Worm (Caenorhabditis elegans) whole organism, L4 larva: ENCODE data around the gene tomm-22.

Experiments
- D1046.2 ChIP-seq: fragments of 200-800 bp; sonication (Bioruptor generic); IDR thresholded peaks from 2 replicates; pipeline ENCODE4 v1.3.6; 2022; ENCODE audit warnings: missing genetic modification characterization, missing compliant biosample characterization
- F26F4.8 ChIP-seq: fragments of 200-800 bp; sonication (Bioruptor generic); conservative IDR thresholded peaks from 2 replicates; pipeline ENCODE4 v1.3.6; 2022; ENCODE audit warnings: missing genetic modification characterization, missing compliant biosample characterization
- F37D6.2 ChIP-seq: sonication (generic microtip); optimal IDR thresholded peaks from 2 replicates; lab custom pipeline; 2016; ENCODE audit warnings: mild to moderate bottlenecking, missing genetic modification characterization, missing compliant biosample characterization
- F49E8.2 ChIP-seq: sonication (generic microtip); optimal IDR thresholded peaks from 2 replicates; lab custom pipeline; 2016; ENCODE audit warnings: missing compliant biosample characterization, mild to moderate bottlenecking, missing genetic modification characterization, borderline replicate concordance
- T20F7.1 ChIP-seq: fragments of 200-800 bp; sonication (Bioruptor generic); optimal IDR thresholded peaks from 2 replicates; lab custom pipeline; 2018; ENCODE audit warnings: mild to moderate bottlenecking, missing genetic modification characterization, missing compliant biosample characterization
- T26A8.4 ChIP-seq: fragments of 200-800 bp; sonication (Bioruptor generic); IDR thresholded peaks from 2 replicates; pipeline ENCODE4 v1.3.6; 2022; ENCODE audit warnings: missing genetic modification characterization, missing compliant biosample characterization
- Y48G9A.11 ChIP-seq: fragments of 200-800 bp; sonication (Bioruptor generic); IDR thresholded peaks from 2 replicates; pipeline ENCODE4 v1.3.6; 2022; ENCODE audit warnings: missing genetic modification reagents, missing genetic modification characterization, missing compliant biosample characterization
- ZK337.2 ChIP-seq: fragments of 200-800 bp; sonication (Bioruptor generic); IDR thresholded peaks from 2 replicates; pipeline ENCODE4 v1.3.6; 2022; ENCODE audit warnings: missing genetic modification reagents, missing genetic modification characterization, missing compliant biosample characterization
- aha-1 ChIP-seq: fragments of 150-350 bp; peaks from one replicate; lab custom pipeline; 2014; ENCODE audit warnings: missing biosample characterization, missing genetic modification characterization
- ama-1 ChIP-seq: fragments of 150-350 bp; optimal IDR thresholded peaks from 2 replicates; lab custom pipeline; 2014; ENCODE audit warnings: inconsistent platforms, mixed read lengths
- ceh-28 ChIP-seq: fragments of 150-350 bp; optimal IDR thresholded peaks from 2 replicates; lab custom pipeline; 2014; ENCODE audit warnings: missing biosample characterization, missing genetic modification reagents, missing genetic modification characterization
- ceh-32 ChIP-seq: sonication (generic microtip); optimal IDR thresholded peaks from 2 replicates; lab custom pipeline; 2016; ENCODE audit warnings: mild to moderate bottlenecking, missing genetic modification characterization, missing compliant biosample characterization; ENCODE audit not compliant: poor library complexity
- ces-1 ChIP-seq: fragments of 150-350 bp; sonication (generic microtip); optimal IDR thresholded peaks from 4 replicates; lab custom pipeline; 2014; ENCODE audit warnings: missing biosample characterization, missing genetic modification reagents, missing genetic modification characterization
- cey-2 ChIP-seq: sonication (generic microtip); optimal IDR thresholded peaks from 3 replicates; lab custom pipeline; 2017; ENCODE audit warnings: missing genetic modification characterization, mild to moderate bottlenecking, missing compliant biosample characterization, antibody characterized with exemption, borderline replicate concordance; ENCODE audit not compliant: insufficient read depth
- daf-19 ChIP-seq: fragments of 200-800 bp; sonication (Bioruptor generic); conservative IDR thresholded peaks from 2 replicates; pipeline ENCODE4 v1.3.6; 2022; ENCODE audit warnings: missing genetic modification characterization, missing compliant biosample characterization
- daf-8 ChIP-seq: fragments of 200-800 bp; sonication (Bioruptor generic); IDR thresholded peaks from 2 replicates; pipeline ENCODE4 v1.3.6; 2022; ENCODE audit warnings: missing genetic modification characterization, missing compliant biosample characterization
- dmd-8 ChIP-seq: fragments of 200-800 bp; sonication (Bioruptor generic); IDR thresholded peaks from 2 replicates; pipeline ENCODE4 v1.3.6; 2022; ENCODE audit warnings: missing genetic modification characterization, missing compliant biosample characterization
- dpl-1 ChIP-seq: fragments of 150-350 bp; optimal IDR thresholded peaks from 2 replicates; lab custom pipeline; 2014; ENCODE audit warnings: missing biosample characterization, missing genetic modification reagents, missing genetic modification characterization
- egl-43 ChIP-seq: fragments of 200-800 bp; sonication (Bioruptor generic); IDR thresholded peaks from 2 replicates; pipeline ENCODE4 v1.3.6; 2022; ENCODE audit warnings: missing genetic modification reagents, missing genetic modification characterization, missing compliant biosample characterization
- fkh-10 ChIP-seq: fragments of 150-350 bp; optimal IDR thresholded peaks from 2 replicates; lab custom pipeline; 2014; ENCODE audit warnings: missing biosample characterization, missing genetic modification reagents, missing genetic modification characterization
- lin-1 ChIP-seq: fragments of 200-800 bp; sonication (Bioruptor generic); IDR thresholded peaks from 2 replicates; pipeline ENCODE4 v1.3.6; 2022; ENCODE audit warnings: missing genetic modification reagents, missing genetic modification characterization, missing compliant biosample characterization
- lin-13 ChIP-seq: fragments of 150-350 bp; optimal IDR thresholded peaks from 2 replicates; lab custom pipeline; 2014; ENCODE audit warnings: missing biosample characterization, missing genetic modification reagents, missing genetic modification characterization
- lsy-2 ChIP-seq, 2 experiments: fragments of 150-350 bp in 1 of 2; sonication (generic microtip) in 1 of 2; optimal IDR thresholded peaks; 2 replicates each; lab custom pipeline; 2014 to 2017; ENCODE audit warnings: missing biosample characterization in 2 of 2, missing genetic modification characterization in 2 of 2
- madf-5 ChIP-seq, 2 experiments: fragments of 200-800 bp; sonication (Bioruptor generic); IDR thresholded peaks; 2 replicates each; pipeline ENCODE4 v1.3.6; 2022; ENCODE audit warnings: missing compliant biosample characterization in 2 of 2, missing genetic modification characterization in 2 of 2
- madf-9 ChIP-seq: fragments of 200-800 bp; sonication (Bioruptor generic); conservative IDR thresholded peaks from 2 replicates; pipeline ENCODE4 v1.3.6; 2022; ENCODE audit warnings: missing genetic modification reagents, missing genetic modification characterization, missing compliant biosample characterization
- mdl-1 ChIP-seq, 2 experiments: fragments of 150-350 bp in 1 of 2; sonication (generic microtip) in 1 of 2; optimal IDR thresholded peaks; 2 replicates each; lab custom pipeline; 2014 to 2017; ENCODE audit warnings: missing biosample characterization in 2 of 2, missing genetic modification characterization in 2 of 2
- mep-1 ChIP-seq: fragments of 150-350 bp; sonication (generic microtip); optimal IDR thresholded peaks from 3 replicates; lab custom pipeline; 2014; ENCODE audit warnings: missing biosample characterization, missing genetic modification characterization
- nhr-111 ChIP-seq: fragments of 200-800 bp; sonication (Bioruptor generic); optimal IDR thresholded peaks from 2 replicates; lab custom pipeline; 2018; ENCODE audit warnings: mild to moderate bottlenecking, missing genetic modification characterization, missing compliant biosample characterization
- nhr-28 ChIP-seq: fragments of 150-350 bp; optimal IDR thresholded peaks from 2 replicates; lab custom pipeline; 2014; ENCODE audit warnings: missing biosample characterization, missing genetic modification characterization
- nhr-42 ChIP-seq: fragments of 200-800 bp; sonication (Bioruptor generic); IDR thresholded peaks from 2 replicates; pipeline ENCODE4 v1.3.6; 2022; ENCODE audit warnings: missing genetic modification characterization, missing compliant biosample characterization
- nhr-48 ChIP-seq: sonication (generic microtip); optimal IDR thresholded peaks from 2 replicates; lab custom pipeline; 2016; ENCODE audit warnings: mild to moderate bottlenecking, missing genetic modification characterization, missing compliant biosample characterization
- nhr-6 ChIP-seq: fragments of 150-350 bp; optimal IDR thresholded peaks from 2 replicates; lab custom pipeline; 2014; ENCODE audit warnings: missing biosample characterization, missing genetic modification characterization
- nhr-76 ChIP-seq: fragments of 150-350 bp; optimal IDR thresholded peaks from 2 replicates; lab custom pipeline; 2014; ENCODE audit warnings: missing biosample characterization, missing genetic modification characterization
- set-16 ChIP-seq: fragments of 200-800 bp; sonication (Bioruptor generic); IDR thresholded peaks from 2 replicates; pipeline ENCODE4 v1.3.6; 2022; ENCODE audit warnings: missing genetic modification reagents, missing genetic modification characterization, missing compliant biosample characterization
- snpc-1.2 ChIP-seq: fragments of 200-800 bp; sonication (Bioruptor generic); IDR thresholded peaks from 2 replicates; pipeline ENCODE4 v1.3.6; 2022; ENCODE audit warnings: missing genetic modification reagents, missing genetic modification characterization, missing compliant biosample characterization
- spr-3 ChIP-seq: fragments of 200-800 bp; sonication (Bioruptor generic); optimal IDR thresholded peaks from 2 replicates; lab custom pipeline; 2018; ENCODE audit warnings: mild to moderate bottlenecking, missing genetic modification characterization, missing compliant biosample characterization
- unc-130 ChIP-seq: sonication (generic microtip); optimal IDR thresholded peaks from 2 replicates; lab custom pipeline; 2016; ENCODE audit warnings: missing genetic modification reagents, missing genetic modification characterization, missing compliant biosample characterization
- zip-2 ChIP-seq: fragments of 150-350 bp; optimal IDR thresholded peaks from 2 replicates; lab custom pipeline; 2014; ENCODE audit warnings: missing biosample characterization, missing genetic modification characterization

The tomm-22 gene

DNA sequence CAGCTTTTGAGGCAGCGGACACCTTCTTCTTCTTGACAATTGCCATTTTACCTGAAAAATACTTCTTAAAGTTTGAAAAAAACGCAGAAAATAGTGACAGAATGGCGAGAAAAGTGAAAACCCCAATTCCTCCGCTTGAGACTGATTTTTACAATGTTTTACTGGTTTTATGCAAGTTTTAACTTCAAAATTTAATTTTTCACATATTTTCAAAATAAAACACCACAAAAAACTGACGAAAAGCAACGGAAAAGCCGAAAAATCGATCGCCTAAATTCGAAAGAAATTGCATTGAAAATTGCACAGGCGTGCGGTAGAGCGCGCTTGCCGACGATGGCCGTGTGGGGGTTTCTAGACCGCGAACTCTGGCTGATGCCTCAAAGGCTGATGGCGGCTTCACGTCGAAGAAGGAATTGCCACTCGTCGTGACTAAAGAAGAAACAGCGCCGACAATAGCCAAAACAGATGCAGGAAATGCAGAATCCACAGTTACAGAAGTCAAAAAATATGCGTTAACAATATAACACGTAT is 5.7 kb upstream of the tomm-22 start, which contains the start of gene nsun-1 (continued):
- TF ChIP-seq unc-130 (GFP tag; lab: Kevin White, UChicago), result peak; percentile 79
- no peak for TF ChIP-seq ama-1 (lab: Kevin White, UChicago)
- TF ChIP-seq ceh-32 (tag; lab: Kevin White, UChicago), result no peak
- TF ChIP-seq madf-9 (GFP tag; lab: Robert Waterston, UW), result no peak
- TF ChIP-seq aha-1 (tag; lab: Kevin White, UChicago), result no peak
- TF ChIP-seq ZK337.2 (GFP tag; lab: Robert Waterston, UW), result 0 out of 2 replicates have a peak, but pooled peaks have one; percentile 11
- no peak for TF ChIP-seq lin-1
- no peak for TF ChIP-seq nhr-48 (tag; lab: Kevin White, UChicago)
- peak in 1 of 2 experiments; percentile 62 for TF ChIP-seq lsy-2 (tag; optimal IDR thresholded peaks at IDR 0.05; lab: Kevin White, UChicago)
- no peak for TF ChIP-seq daf-19
- no peak for TF ChIP-seq F26F4.8
- no peak for TF ChIP-seq Y48G9A.11 (GFP tag; lab: Robert Waterston, UW)
- no peak for TF ChIP-seq ces-1 (GFP tag; lab: Kevin White, UChicago)
- TF ChIP-seq madf-5 (GFP tag; IDR thresholded peaks at IDR 0.05; lab: Robert Waterston, UW), result no peak
- peak; percentile 79 for TF ChIP-seq D1046.2 (GFP tag; lab: Robert Waterston, UW)
- peak; percentile 0 for TF ChIP-seq mep-1
- no peak for TF ChIP-seq T26A8.4 (GFP tag; lab: Robert Waterston, UW)
- TF ChIP-seq cey-2 (tag; lab: Kevin White, UChicago), result no peak
- no peak for TF ChIP-seq spr-3
- TF ChIP-seq nhr-111 (GFP tag; lab: Kevin White, UChicago), result no peak
- TF ChIP-seq nhr-6 (tag; lab: Kevin White, UChicago), result no peak
- TF ChIP-seq F37D6.2 (tag; lab: Kevin White, UChicago), result no peak
- no peak for TF ChIP-seq mdl-1 (tag; optimal IDR thresholded peaks at IDR 0.05; lab: Kevin White, UChicago)
- no peak for TF ChIP-seq zip-2 (tag; lab: Kevin White, UChicago)
- TF ChIP-seq set-16 (GFP tag; lab: Robert Waterston, UW), result no peak
- no peak for TF ChIP-seq daf-8
- TF ChIP-seq T20F7.1, result no peak
- TF ChIP-seq snpc-1.2, result no peak
- TF ChIP-seq F49E8.2 (tag; lab: Kevin White, UChicago), result no peak

- TF ChIP-seq dmd-8 (GFP tag; lab: Robert Waterston, UW) (no peak), lin-13 (GFP tag; lab: Kevin White, UChicago) (no peak), set-16 (GFP tag; lab: Robert Waterston, UW) (0 out of 2 replicates have a peak, but pooled peaks have one; percentile 9), aha-1 (tag; lab: Kevin White, UChicago) (peak; percentile 94), egl-43 (no peak)
These were observed 5.0 kb upstream of the tomm-22 start for ce11 chrII:475312-475711.

- TF ChIP-seq nhr-42 (GFP tag; lab: Robert Waterston, UW), result no peak
- no peak for TF ChIP-seq dpl-1 (GFP tag; lab: Kevin White, UChicago)
- TF ChIP-seq lin-1, result no peak
- no peak for TF ChIP-seq fkh-10
- TF ChIP-seq nhr-28 (tag; lab: Kevin White, UChicago), result no peak
- TF ChIP-seq nhr-76 (tag; lab: Kevin White, UChicago), result no peak
- no peak for TF ChIP-seq ceh-28 (tag; lab: Kevin White, UChicago)
- no peak for TF ChIP-seq egl-43
- no peak for TF ChIP-seq ZK337.2 (GFP tag; lab: Robert Waterston, UW)
These were observed 2.9 kb upstream of the tomm-22 start, which contains the start of gene W07E6.5 for ce11 chrII:473203-473602. Gene W07E6.5 (plus strand): TSS chrII:473503.
